Fruit fly (Drosophila melanogaster): ENCODE data around the gene Cyp308a1.

- TF ChIP-seq CG8478 (optimal IDR thresholded peaks at IDR 0.05) (no peak), CTCF (optimal IDR thresholded peaks at IDR 0.05) (no peak)
Measured at dm6 chrX:18709565-18709964, at the start of gene Cyp308a1.

All from S2 (cell line).